Fruit fly (Drosophila melanogaster) whole organism, wandering third instar larva: Measurements from ENCODE around the gene RpLP1.

Experiments used
- Abd-B ChIP-seq: fragments of >200 bp; optimal IDR thresholded peaks from 2 replicates; lab custom pipeline; 2017; ENCODE audit warnings: missing biosample characterization, missing genetic modification characterization
- CG32264 ChIP-seq: fragments of 200-800 bp; sonication (Bioruptor generic); optimal IDR thresholded peaks from 2 replicates; lab custom pipeline; 2016; ENCODE audit warnings: missing biosample characterization, missing genetic modification characterization
- CG9705 ChIP-seq: fragments of 200-800 bp; sonication (Bioruptor generic); optimal IDR thresholded peaks from 2 replicates; lab custom pipeline; 2018; ENCODE audit warnings: missing biosample characterization, mild to moderate bottlenecking, missing genetic modification characterization
- CrebA ChIP-seq: fragments of 200-800 bp; sonication (Bioruptor generic); optimal IDR thresholded peaks from 2 replicates; lab custom pipeline; 2016; ENCODE audit warnings: missing biosample characterization, mild to moderate bottlenecking, missing genetic modification characterization, borderline replicate concordance
- Dfd ChIP-seq: fragments of >200 bp; optimal IDR thresholded peaks from 2 replicates; lab custom pipeline; 2017; ENCODE audit warnings: missing biosample characterization, missing genetic modification characterization
- Dif ChIP-seq: fragments of 200-275, 200-300 bp; sonication (Bioruptor generic); optimal IDR thresholded peaks from 2 replicates; lab custom pipeline; 2018; ENCODE audit warnings: missing biosample characterization, missing genetic modification characterization; ENCODE audit not compliant: partially characterized antibody
- GATAd ChIP-seq: sonication (Bioruptor generic); optimal IDR thresholded peaks from 2 replicates; lab custom pipeline; 2016; ENCODE audit warnings: missing biosample characterization, missing genetic modification characterization
- HLH106 ChIP-seq: fragments of 200-800 bp; optimal IDR thresholded peaks from 3 replicates; lab custom pipeline; 2019; ENCODE audit warnings: missing biosample characterization, mild to moderate bottlenecking, missing genetic modification characterization, moderate library complexity
- Hnf4 ChIP-seq: fragments of 200-800 bp; sonication (Bioruptor generic); optimal IDR thresholded peaks from 2 replicates; lab custom pipeline; 2016; ENCODE audit warnings: missing biosample characterization, mild to moderate bottlenecking, missing genetic modification characterization
- Hr78 ChIP-seq: fragments of >200 bp; optimal IDR thresholded peaks from 2 replicates; lab custom pipeline; 2017; ENCODE audit warnings: missing biosample characterization, missing genetic modification characterization
- Hr83 ChIP-seq: fragments of 200-300 bp; sonication (Bioruptor generic); optimal IDR thresholded peaks from 2 replicates; lab custom pipeline; 2016; ENCODE audit warnings: missing biosample characterization, mild to moderate bottlenecking, missing genetic modification characterization, moderate library complexity; ENCODE audit not compliant: poor library complexity, severe bottlenecking
- Mio ChIP-seq: sonication (Bioruptor generic); optimal IDR thresholded peaks from 2 replicates; lab custom pipeline; 2016; ENCODE audit warnings: missing biosample characterization, missing genetic modification characterization
- Myc ChIP-seq: fragments of >200 bp; optimal IDR thresholded peaks from 2 replicates; lab custom pipeline; 2017
- N ChIP-seq: fragments of >200 bp; optimal IDR thresholded peaks from 2 replicates; lab custom pipeline; 2018; ENCODE audit warnings: missing biosample characterization, missing external identifiers, missing genetic modification characterization
- OdsH ChIP-seq: fragments of 200-800 bp; sonication (Bioruptor generic); optimal IDR thresholded peaks from 2 replicates; lab custom pipeline; 2016; ENCODE audit warnings: missing biosample characterization, mild to moderate bottlenecking, missing genetic modification characterization
- Rel ChIP-seq, 2 experiments: fragments of 200-800 bp; sonication (Bioruptor generic) in 1 of 2; optimal IDR thresholded peaks; 2 replicates in 1 of 2; 3 replicates in 1 of 2; lab custom pipeline; 2016 to 2019; ENCODE audit warnings: mild to moderate bottlenecking in 2 of 2, missing biosample characterization in 2 of 2, missing genetic modification characterization in 2 of 2, moderate library complexity in 1 of 2
- Sp1 ChIP-seq: fragments of 200-800 bp; sonication (Bioruptor generic); optimal IDR thresholded peaks from 3 replicates; lab custom pipeline; 2019; ENCODE audit warnings: missing biosample characterization, mild to moderate bottlenecking, missing genetic modification characterization, moderate library complexity
- Vsx2 ChIP-seq: fragments of 200-300, 225-300 bp; sonication (Bioruptor generic); optimal IDR thresholded peaks from 2 replicates; lab custom pipeline; 2018; ENCODE audit warnings: missing biosample characterization, missing genetic modification characterization; ENCODE audit not compliant: partially characterized antibody
- br ChIP-seq: fragments of 200-800 bp; sonication (Bioruptor generic); optimal IDR thresholded peaks from 2 replicates; lab custom pipeline; 2016; ENCODE audit warnings: missing biosample characterization, missing genetic modification characterization
- brk ChIP-seq: fragments of 200-800 bp; sonication (Bioruptor generic); optimal IDR thresholded peaks from 2 replicates; lab custom pipeline; 2016; ENCODE audit warnings: missing biosample characterization, mild to moderate bottlenecking, missing genetic modification characterization
- dl ChIP-seq, 2 experiments: fragments of 175-275, 200-275 bp in 1 of 2; fragments of 200-275 bp in 1 of 2; sonication (Bioruptor generic); optimal IDR thresholded peaks; lab custom pipeline; 2018; ENCODE audit warnings: mild to moderate bottlenecking in 2 of 2, missing biosample characterization in 2 of 2, missing genetic modification characterization in 2 of 2, moderate library complexity in 2 of 2; ENCODE audit not compliant: partially characterized antibody in 2 of 2, insufficient read depth in 1 of 2
- dmrt93B ChIP-seq: fragments of 200-800 bp; sonication (Bioruptor generic); optimal IDR thresholded peaks from 2 replicates; lab custom pipeline; 2018; ENCODE audit warnings: missing biosample characterization, mild to moderate bottlenecking, missing genetic modification characterization
- dsf ChIP-seq: sonication (Bioruptor generic); optimal IDR thresholded peaks from 2 replicates; lab custom pipeline; 2016; ENCODE audit warnings: missing biosample characterization, missing genetic modification characterization, borderline replicate concordance
- ey ChIP-seq: fragments of 200-800 bp; sonication (Bioruptor generic); optimal IDR thresholded peaks from 2 replicates; lab custom pipeline; 2016; ENCODE audit warnings: missing biosample characterization, missing genetic modification characterization
- foxo ChIP-seq, 2 experiments: fragments of 200-800 bp; sonication (Bioruptor generic); optimal IDR thresholded peaks; 2 replicates in 1 of 2; 3 replicates in 1 of 2; lab custom pipeline; 2016 to 2017; ENCODE audit warnings: missing biosample characterization in 2 of 2, missing genetic modification characterization in 2 of 2
- fru ChIP-seq: fragments of 200-800 bp; sonication (Bioruptor generic); optimal IDR thresholded peaks from 3 replicates; lab custom pipeline; 2016; ENCODE audit warnings: missing biosample characterization, mild to moderate bottlenecking, missing genetic modification characterization
- h ChIP-seq: fragments of 200-800 bp; sonication (Bioruptor generic); optimal IDR thresholded peaks from 3 replicates; lab custom pipeline; 2016; ENCODE audit warnings: missing biosample characterization, mild to moderate bottlenecking, missing genetic modification characterization
- jim ChIP-seq: fragments of 175-275, 200-325 bp; sonication (Bioruptor generic); optimal IDR thresholded peaks from 2 replicates; lab custom pipeline; 2016; ENCODE audit warnings: missing biosample characterization, mild to moderate bottlenecking, missing genetic modification characterization
- lola ChIP-seq: fragments of >200 bp; optimal IDR thresholded peaks from 2 replicates; lab custom pipeline; 2017; ENCODE audit warnings: missing biosample characterization, missing genetic modification characterization
- pan ChIP-seq: fragments of >200 bp; optimal IDR thresholded peaks from 2 replicates; lab custom pipeline; 2017
- psq ChIP-seq: fragments of 200-800 bp; sonication (Bioruptor generic); optimal IDR thresholded peaks from 3 replicates; lab custom pipeline; 2017; ENCODE audit warnings: missing biosample characterization, mild to moderate bottlenecking, missing genetic modification characterization, moderate library complexity
- rgr ChIP-seq: fragments of 200-800 bp; sonication (Bioruptor generic); optimal IDR thresholded peaks from 3 replicates; lab custom pipeline; 2016; ENCODE audit warnings: missing biosample characterization, mild to moderate bottlenecking, missing genetic modification characterization
- sage ChIP-seq: fragments of 200-800 bp; sonication (Bioruptor generic); optimal IDR thresholded peaks from 2 replicates; lab custom pipeline; 2016; ENCODE audit warnings: missing biosample characterization, mild to moderate bottlenecking, missing genetic modification characterization
- sv ChIP-seq: fragments of 200-800 bp; sonication (Bioruptor generic); optimal IDR thresholded peaks from 3 replicates; lab custom pipeline; 2016; ENCODE audit warnings: missing biosample characterization, missing genetic modification characterization
- tai ChIP-seq: sonication (Bioruptor generic); optimal IDR thresholded peaks from 2 replicates; lab custom pipeline; 2016; ENCODE audit warnings: missing biosample characterization, missing genetic modification characterization
- usp ChIP-seq: fragments of >200 bp; optimal IDR thresholded peaks from 2 replicates; lab custom pipeline; 2017; ENCODE audit warnings: missing biosample characterization, missing genetic modification characterization
- woc ChIP-seq: sonication (Bioruptor generic); optimal IDR thresholded peaks from 2 replicates; lab custom pipeline; 2016; ENCODE audit warnings: missing biosample characterization, mild to moderate bottlenecking, missing genetic modification characterization

Gene RpLP1

dm6 chr2L:434439-434838 is 14.7 kb downstream of the RpLP1 start:
- no peak for TF ChIP-seq h (GFP tag; lab: Kevin White, UChicago)
- no peak for TF ChIP-seq fru (GFP tag; lab: Kevin White, UChicago)
- TF ChIP-seq psq (GFP tag; lab: Kevin White, UChicago) = no peak
- no peak for TF ChIP-seq dmrt93B (GFP tag; lab: Kevin White, UChicago)
- no peak for TF ChIP-seq Abd-B (GFP tag; lab: Kevin White, UChicago)
- TF ChIP-seq CG32264 = no peak
- TF ChIP-seq GATAd = no peak
- TF ChIP-seq Hr78 (GFP tag; lab: Kevin White, UChicago) = no peak
- TF ChIP-seq ey (GFP tag; lab: Kevin White, UChicago) = no peak
- no peak for TF ChIP-seq sage (GFP tag; lab: Kevin White, UChicago)
- no peak for TF ChIP-seq pan (lab: Kevin White, UChicago)
- no peak for TF ChIP-seq Mio
- no peak for TF ChIP-seq Hr83 (GFP tag; lab: Kevin White, UChicago)
- TF ChIP-seq HLH106 (tag; lab: Kevin White, UChicago) = no peak
- TF ChIP-seq dl (GFP tag; optimal IDR thresholded peaks at IDR 0.05; lab: Kevin White, UChicago; ENCODE audit: insufficient read depth in 1 of 2, partially characterized antibody in 2 of 2) = no peak

dm6 chr2L:435311-435806 is 15.6 kb downstream of the RpLP1 start:
- TF ChIP-seq ey (GFP tag; lab: Kevin White, UChicago) = peak; percentile 16
- peak; percentile 24 for TF ChIP-seq Hnf4 (GFP tag; lab: Kevin White, UChicago)
- no peak for TF ChIP-seq usp (GFP tag; lab: Kevin White, UChicago)
- peak in 1 of 2 experiments; percentile 64 for TF ChIP-seq foxo (GFP tag; optimal IDR thresholded peaks at IDR 0.05; lab: Kevin White, UChicago)
- no peak for TF ChIP-seq N (GFP tag; lab: Kevin White, UChicago)
- no peak for TF ChIP-seq jim
- TF ChIP-seq lola (GFP tag; lab: Kevin White, UChicago) = no peak
- peak; percentile 7 for TF ChIP-seq Rel (GFP tag; optimal IDR thresholded peaks at IDR 0.05; lab: Kevin White, UChicago)
- no peak for TF ChIP-seq Rel (tag; optimal IDR thresholded peaks at IDR 0.05; lab: Kevin White, UChicago)
- no peak for TF ChIP-seq Myc
- TF ChIP-seq OdsH = peak; percentile 50
- TF ChIP-seq br (GFP tag; lab: Kevin White, UChicago) = no peak
- TF ChIP-seq fru (GFP tag; lab: Kevin White, UChicago) = peak; percentile 6
- TF ChIP-seq rgr (GFP tag; lab: Kevin White, UChicago) = peak; percentile 36
- no peak for TF ChIP-seq Hr83 (GFP tag; lab: Kevin White, UChicago)
- TF ChIP-seq Abd-B (GFP tag; lab: Kevin White, UChicago) = no peak
- TF ChIP-seq brk (GFP tag; lab: Kevin White, UChicago) = peak; percentile 51
- TF ChIP-seq Hr78 (GFP tag; lab: Kevin White, UChicago) = no peak
- peak; percentile 45 for TF ChIP-seq psq (GFP tag; lab: Kevin White, UChicago)
- TF ChIP-seq CG9705 (GFP tag; lab: Kevin White, UChicago) = no peak
- TF ChIP-seq h (GFP tag; lab: Kevin White, UChicago) = peak; percentile 52

- TF ChIP-seq CG9705 (GFP tag; lab: Kevin White, UChicago) = no peak
- TF ChIP-seq jim = no peak
- TF ChIP-seq rgr (GFP tag; lab: Kevin White, UChicago) = no peak
- no peak for TF ChIP-seq GATAd
- TF ChIP-seq Hr78 (GFP tag; lab: Kevin White, UChicago) = no peak
- no peak for TF ChIP-seq Hnf4 (GFP tag; lab: Kevin White, UChicago)
- no peak for TF ChIP-seq ey (GFP tag; lab: Kevin White, UChicago)
- no peak for TF ChIP-seq pan (lab: Kevin White, UChicago)
- no peak for TF ChIP-seq woc (GFP tag; lab: Kevin White, UChicago)
- no peak for TF ChIP-seq brk (GFP tag; lab: Kevin White, UChicago)
- no peak for TF ChIP-seq Vsx2 (GFP tag; lab: Kevin White, UChicago)
- no peak for TF ChIP-seq CG32264
- TF ChIP-seq Myc = no peak
These were observed 17.7 kb downstream of the RpLP1 start for dm6 chr2L:437498-437897.

dm6 chr2L:439339-439738 is 19.6 kb downstream of the RpLP1 start:
- TF ChIP-seq dsf (GFP tag; lab: Kevin White, UChicago) (peak; percentile 80), OdsH (peak; percentile 90), sv (no peak), Hr83 (GFP tag; lab: Kevin White, UChicago) (no peak), Dfd (GFP tag; lab: Kevin White, UChicago) (no peak), Hnf4 (GFP tag; lab: Kevin White, UChicago) (peak; percentile 90), Vsx2 (GFP tag; lab: Kevin White, UChicago) (no peak), jim (no peak), Mio (no peak), Hr78 (GFP tag; lab: Kevin White, UChicago) (no peak), psq (GFP tag; lab: Kevin White, UChicago) (peak; percentile 94), tai (GFP tag; lab: Kevin White, UChicago) (peak; percentile 90), usp (GFP tag; lab: Kevin White, UChicago) (no peak), lola (GFP tag; lab: Kevin White, UChicago) (no peak), woc (GFP tag; lab: Kevin White, UChicago) (peak; percentile 99), brk (GFP tag; lab: Kevin White, UChicago) (peak; percentile 91), Myc (no peak), ey (GFP tag; lab: Kevin White, UChicago) (peak; percentile 91), Dif (GFP tag; lab: Kevin White, UChicago) (no peak), br (GFP tag; lab: Kevin White, UChicago) (peak; percentile 92), CG9705 (GFP tag; lab: Kevin White, UChicago) (peak; percentile 85), CrebA (GFP tag; lab: Kevin White, UChicago) (peak; percentile 72), Abd-B (GFP tag; lab: Kevin White, UChicago) (no peak), Rel (GFP tag; optimal IDR thresholded peaks at IDR 0.05; lab: Kevin White, UChicago) (peak; percentile 51), Rel (tag; optimal IDR thresholded peaks at IDR 0.05; lab: Kevin White, UChicago) (peak; percentile 60), GATAd (peak; percentile 10), h (GFP tag; lab: Kevin White, UChicago) (peak; percentile 92), Sp1 (GFP tag; lab: Kevin White, UChicago) (peak; percentile 92), fru (GFP tag; lab: Kevin White, UChicago) (peak; percentile 92)
